Worm (Caenorhabditis elegans) whole organism, L1 larva: ENCODE results near the gene C09B8.3.
A peak's percentile ranks its signal among the peaks of the same experiment; 100 is the strongest.

Experiments
- C16A3.4 ChIP-seq: fragments of 150-350 bp; optimal IDR thresholded peaks from 2 replicates; lab custom pipeline; 2014; ENCODE audit warnings: missing biosample characterization, missing genetic modification characterization
- Y116A8C.19 ChIP-seq: sonication (generic microtip); optimal IDR thresholded peaks from 2 replicates; lab custom pipeline; 2016; ENCODE audit warnings: missing compliant biosample characterization, missing genetic modification characterization, borderline replicate concordance
- alr-1 ChIP-seq: fragments of 200-800 bp; sonication (Bioruptor generic); optimal IDR thresholded peaks from 2 replicates; lab custom pipeline; 2018; ENCODE audit warnings: borderline replicate concordance, mild to moderate bottlenecking, missing genetic modification characterization, missing compliant biosample characterization
- aly-2 ChIP-seq: fragments of 150-350 bp; optimal IDR thresholded peaks from 2 replicates; lab custom pipeline; 2014; ENCODE audit warnings: missing biosample characterization, missing genetic modification characterization
- ama-1 ChIP-seq: fragments of 150-350 bp; optimal IDR thresholded peaks from 2 replicates; lab custom pipeline; 2014
- blmp-1 ChIP-seq: fragments of 150-350 bp; optimal IDR thresholded peaks from 2 replicates; lab custom pipeline; 2014; ENCODE audit warnings: missing biosample characterization, missing genetic modification characterization
- ceh-82 ChIP-seq, 3 experiments: fragments of 150-350 bp in 1 of 3; sonication (generic microtip) in 2 of 3; optimal IDR thresholded peaks; 2 replicates each; lab custom pipeline; 2014 to 2017; ENCODE audit warnings: missing biosample characterization in 3 of 3, missing genetic modification characterization in 3 of 3
- dpl-1 ChIP-seq, 3 experiments: fragments of 150-350 bp in 2 of 3; sonication (generic microtip) in 1 of 3; optimal IDR thresholded peaks; 2 replicates each; lab custom pipeline; 2014 to 2017; ENCODE audit warnings: missing biosample characterization in 3 of 3, missing genetic modification characterization in 3 of 3, missing genetic modification reagents in 3 of 3
- efl-1 ChIP-seq, 4 experiments: fragments of 150-350 bp; optimal IDR thresholded peaks in 3 of 4; peaks in 1 of 4; 1 replicate in 1 of 4; 2 replicates in 3 of 4; lab custom pipeline; 2014; ENCODE audit warnings: missing biosample characterization in 2 of 4, missing genetic modification characterization in 2 of 4, missing genetic modification reagents in 2 of 4
- egl-27 ChIP-seq, 2 experiments: fragments of 150-350 bp in 1 of 2; sonication (generic microtip); optimal IDR thresholded peaks; 3 replicates each; lab custom pipeline; 2017 to 2018; ENCODE audit warnings: missing biosample characterization in 2 of 2, missing genetic modification characterization in 2 of 2, missing genetic modification reagents in 2 of 2
- fkh-8 ChIP-seq: sonication (generic microtip); optimal IDR thresholded peaks from 2 replicates; lab custom pipeline; 2016; ENCODE audit warnings: mild to moderate bottlenecking, missing genetic modification characterization, missing compliant biosample characterization
- hpl-2 ChIP-seq: fragments of 150-350 bp; optimal IDR thresholded peaks from 2 replicates; lab custom pipeline; 2014; ENCODE audit warnings: missing biosample characterization, missing genetic modification reagents, missing genetic modification characterization
- irx-1 ChIP-seq: sonication (generic microtip); optimal IDR thresholded peaks from 2 replicates; lab custom pipeline; 2016; ENCODE audit warnings: missing genetic modification characterization, missing compliant biosample characterization
- lin-14 ChIP-seq: fragments of 200-800 bp; sonication (Bioruptor generic); optimal IDR thresholded peaks from 2 replicates; lab custom pipeline; 2018; ENCODE audit warnings: mild to moderate bottlenecking, missing genetic modification characterization, moderate library complexity, missing compliant biosample characterization
- lin-15B ChIP-seq: fragments of 150-350 bp; sonication (generic microtip); optimal IDR thresholded peaks from 3 replicates; lab custom pipeline; 2014; ENCODE audit warnings: missing biosample characterization, missing genetic modification characterization
- lir-3 ChIP-seq: sonication (generic microtip); optimal IDR thresholded peaks from 2 replicates; lab custom pipeline; 2016; ENCODE audit warnings: mild to moderate bottlenecking, missing genetic modification characterization, moderate library complexity, missing compliant biosample characterization; ENCODE audit not compliant: poor library complexity
- mab-9 ChIP-seq: fragments of 200-800 bp; sonication (Bioruptor generic); IDR thresholded peaks from 2 replicates; pipeline ENCODE4 v1.3.6; 2022; ENCODE audit warnings: missing genetic modification reagents, missing genetic modification characterization, missing compliant biosample characterization
- mep-1 ChIP-seq: fragments of 150-350 bp; optimal IDR thresholded peaks from 2 replicates; lab custom pipeline; 2014; ENCODE audit warnings: missing biosample characterization, missing genetic modification characterization
- nhr-11 ChIP-seq: fragments of 150-350 bp; optimal IDR thresholded peaks from 2 replicates; lab custom pipeline; 2014; ENCODE audit warnings: missing biosample characterization, missing genetic modification characterization
- nhr-12 ChIP-seq: sonication (generic microtip); optimal IDR thresholded peaks from 2 replicates; lab custom pipeline; 2017; ENCODE audit warnings: missing biosample characterization, missing genetic modification characterization
- nhr-19 ChIP-seq: fragments of 200-800 bp; sonication (Bioruptor generic); conservative IDR thresholded peaks from 2 replicates; pipeline ENCODE4 v1.3.6; 2022; ENCODE audit warnings: missing genetic modification characterization, missing compliant biosample characterization
- nhr-20 ChIP-seq: sonication (generic microtip); optimal IDR thresholded peaks from 2 replicates; lab custom pipeline; 2016; ENCODE audit warnings: mild to moderate bottlenecking, missing genetic modification characterization, missing compliant biosample characterization
- nhr-237 ChIP-seq: fragments of 150-350 bp; optimal IDR thresholded peaks from 2 replicates; lab custom pipeline; 2014; ENCODE audit warnings: missing biosample characterization, missing genetic modification characterization
- nhr-28 ChIP-seq: fragments of 150-350 bp; optimal IDR thresholded peaks from 2 replicates; lab custom pipeline; 2014; ENCODE audit warnings: missing biosample characterization, missing genetic modification characterization
- nhr-76 ChIP-seq: sonication (generic microtip); optimal IDR thresholded peaks from 2 replicates; lab custom pipeline; 2017; ENCODE audit warnings: missing biosample characterization, missing genetic modification characterization
- nhr-77 ChIP-seq: fragments of 150-350 bp; optimal IDR thresholded peaks from 2 replicates; lab custom pipeline; 2014; ENCODE audit warnings: missing biosample characterization, missing genetic modification characterization
- nhr-85 ChIP-seq: sonication (generic microtip); peaks from one replicate; lab custom pipeline; 2016; ENCODE audit warnings: missing genetic modification characterization, inconsistent platforms, missing compliant biosample characterization
- pag-3 ChIP-seq: sonication (generic microtip); optimal IDR thresholded peaks from 2 replicates; lab custom pipeline; 2017; ENCODE audit warnings: missing genetic modification characterization, mild to moderate bottlenecking, missing compliant biosample characterization, antibody characterized with exemption, borderline replicate concordance; ENCODE audit not compliant: insufficient read depth
- snpc-4 ChIP-seq: fragments of 150-350 bp; optimal IDR thresholded peaks from 2 replicates; lab custom pipeline; 2014; ENCODE audit warnings: missing biosample characterization, missing genetic modification characterization
- snu-23 ChIP-seq: sonication (generic microtip); optimal IDR thresholded peaks from 2 replicates; lab custom pipeline; 2016; ENCODE audit warnings: missing genetic modification characterization, missing compliant biosample characterization
- unc-30 ChIP-seq: sonication (generic microtip); optimal IDR thresholded peaks from 2 replicates; lab custom pipeline; 2017; ENCODE audit warnings: missing biosample characterization, missing genetic modification characterization
- xbp-1 ChIP-seq: sonication (generic microtip); optimal IDR thresholded peaks from 2 replicates; lab custom pipeline; 2016; ENCODE audit warnings: missing genetic modification characterization, missing compliant biosample characterization
- zag-1 ChIP-seq: fragments of 150-350 bp; optimal IDR thresholded peaks from 2 replicates; lab custom pipeline; 2014; ENCODE audit warnings: missing biosample characterization, missing genetic modification characterization
- zip-4 ChIP-seq: fragments of 200-800 bp; sonication (Bioruptor generic); optimal IDR thresholded peaks from 2 replicates; lab custom pipeline; 2018; ENCODE audit warnings: mild to moderate bottlenecking, missing genetic modification characterization, moderate library complexity, missing compliant biosample characterization
- ztf-4 ChIP-seq: fragments of 150-350 bp; optimal IDR thresholded peaks from 2 replicates; lab custom pipeline; 2014; ENCODE audit warnings: missing biosample characterization, missing genetic modification characterization

The C09B8.3 gene

ce11 chrX:6004315-6004714 is 6.2 kb downstream of the C09B8.3 start:
- TF ChIP-seq snu-23 (GFP tag; lab: Kevin White, UChicago) (no peak), nhr-28 (tag; lab: Kevin White, UChicago) (no peak), blmp-1 (tag; lab: Kevin White, UChicago) (peak; percentile 98)

- TF ChIP-seq efl-1 (optimal IDR thresholded peaks at IDR 0.05; lab: Kevin White, UChicago) (no peak), efl-1 (GFP tag; optimal IDR thresholded peaks at IDR 0.05 in 1 of 2; lab: Kevin White, UChicago) (peak in 1 of 2 experiments; percentile 42), Y116A8C.19 (tag; lab: Kevin White, UChicago) (no peak), nhr-85 (tag; lab: Kevin White, UChicago) (no peak), lir-3 (tag; lab: Kevin White, UChicago) (no peak)
Measured at ce11 chrX:6003853-6004252, 6.6 kb downstream of the C09B8.3 start, which contains the start of gene sups-1. TSS of gene sups-1 (plus strand) at chrX:6004153.

- TF ChIP-seq mep-1 (tag; lab: Kevin White, UChicago) (no peak), snpc-4 (tag; lab: Kevin White, UChicago) (no peak), nhr-76 (tag; lab: Kevin White, UChicago) (no peak), blmp-1 (tag; lab: Kevin White, UChicago) (no peak), nhr-19 (GFP tag; lab: Robert Waterston, UW) (no peak), alr-1 (tag; lab: Kevin White, UChicago) (no peak), pag-3 (tag; lab: Kevin White, UChicago) (no peak), nhr-12 (tag; lab: Kevin White, UChicago) (no peak), nhr-237 (tag; lab: Kevin White, UChicago) (no peak), mab-9 (GFP tag; lab: Robert Waterston, UW) (no peak), nhr-77 (tag; lab: Kevin White, UChicago) (no peak), nhr-11 (tag; lab: Kevin White, UChicago) (no peak), nhr-20 (no peak), hpl-2 (GFP tag; lab: Kevin White, UChicago) (no peak), irx-1 (tag; lab: Kevin White, UChicago) (no peak), egl-27 (tag; optimal IDR thresholded peaks at IDR 0.05; lab: Kevin White, UChicago) (no peak), ceh-82 (tag; optimal IDR thresholded peaks at IDR 0.05; lab: Kevin White, UChicago) (no peak), xbp-1 (tag; lab: Kevin White, UChicago) (no peak)
Measured at ce11 chrX:6002479-6002878, 8.0 kb downstream of the C09B8.3 start.

ce11 chrX:6001432-6001831 is 9.0 kb downstream of the C09B8.3 start, which contains the start of gene F22F4.4:
TSS of gene F22F4.4 (minus strand) at chrX:6001532.
- TF ChIP-seq zag-1 (tag; lab: Kevin White, UChicago) (no peak), unc-30 (tag; lab: Kevin White, UChicago) (no peak), nhr-76 (tag; lab: Kevin White, UChicago) (no peak), aly-2 (tag; lab: Kevin White, UChicago) (no peak), hpl-2 (GFP tag; lab: Kevin White, UChicago) (no peak), ztf-4 (tag; lab: Kevin White, UChicago) (no peak), lin-15B (no peak), lin-14 (no peak), fkh-8 (tag; lab: Kevin White, UChicago) (no peak), nhr-85 (tag; lab: Kevin White, UChicago) (no peak), zip-4 (GFP tag; lab: Kevin White, UChicago) (no peak), C16A3.4 (no peak), ama-1 (lab: Kevin White, UChicago) (no peak), nhr-237 (tag; lab: Kevin White, UChicago) (no peak), dpl-1 (GFP tag; optimal IDR thresholded peaks at IDR 0.05; lab: Kevin White, UChicago) (no peak)
